Fruit fly (Drosophila melanogaster) whole organism, prepupa: ENCODE results near the gene CG31606.

Experiments used
- CG10631 ChIP-seq: fragments of 200-800 bp; sonication (Bioruptor generic); optimal IDR thresholded peaks from 2 replicates; lab custom pipeline; 2016; ENCODE audit warnings: missing biosample characterization, missing genetic modification characterization
- CG11762 ChIP-seq: fragments of 200-800 bp; sonication (Bioruptor generic); optimal IDR thresholded peaks from 3 replicates; lab custom pipeline; 2016; ENCODE audit warnings: missing biosample characterization, missing genetic modification characterization; ENCODE audit not compliant: insufficient read depth
- CG15336 ChIP-seq: fragments of 200-800 bp; sonication (Bioruptor generic); IDR thresholded peaks from 2 replicates; pipeline ENCODE4 v1.3.6; 2022; ENCODE audit warnings: missing biosample characterization, missing genetic modification characterization
- CG1621 ChIP-seq: fragments of 200-800 bp; sonication (Bioruptor generic); optimal IDR thresholded peaks from 3 replicates; lab custom pipeline; 2018; ENCODE audit warnings: missing biosample characterization, mild to moderate bottlenecking, missing genetic modification characterization
- CG16779 ChIP-seq: fragments of 200-800 bp; sonication (Bioruptor generic); optimal IDR thresholded peaks from 3 replicates; lab custom pipeline; 2017; ENCODE audit warnings: missing biosample characterization, mild to moderate bottlenecking, missing genetic modification characterization
- CG3032 ChIP-seq: fragments of 200-800 bp; optimal IDR thresholded peaks from 2 replicates; lab custom pipeline; 2019; ENCODE audit warnings: missing biosample characterization, mild to moderate bottlenecking, missing genetic modification characterization, moderate library complexity
- CG31627 ChIP-seq: fragments of 200-800 bp; sonication (Bioruptor generic); optimal IDR thresholded peaks from 3 replicates; lab custom pipeline; 2016; ENCODE audit warnings: missing biosample characterization, missing genetic modification characterization
- CG32006 ChIP-seq: fragments of 200-800 bp; sonication (Bioruptor generic); optimal IDR thresholded peaks from 3 replicates; lab custom pipeline; 2017; ENCODE audit warnings: missing biosample characterization, mild to moderate bottlenecking, missing genetic modification characterization
- CG3919 ChIP-seq: fragments of 200-800 bp; sonication (Bioruptor generic); optimal IDR thresholded peaks from 3 replicates; lab custom pipeline; 2016; ENCODE audit warnings: missing biosample characterization, missing genetic modification characterization
- CG6163 ChIP-seq: fragments of 200-800 bp; sonication (Bioruptor generic); IDR thresholded peaks from 3 replicates; pipeline ENCODE4 v1.3.6; 2022; ENCODE audit warnings: missing biosample characterization, missing genetic modification characterization
- CG6276 ChIP-seq: fragments of 200-800 bp; sonication (Bioruptor generic); optimal IDR thresholded peaks from 2 replicates; lab custom pipeline; 2017; ENCODE audit warnings: missing biosample characterization, mild to moderate bottlenecking, missing genetic modification characterization
- CG6792 ChIP-seq: fragments of 200-800 bp; sonication (Bioruptor generic); optimal IDR thresholded peaks from 3 replicates; lab custom pipeline; 2016; ENCODE audit warnings: missing biosample characterization, missing genetic modification characterization
- CG6808 ChIP-seq: fragments of 200-800 bp; sonication (Bioruptor generic); optimal IDR thresholded peaks from 3 replicates; lab custom pipeline; 2017; ENCODE audit warnings: missing biosample characterization, missing genetic modification characterization, mild to moderate bottlenecking, moderate library complexity, missing genetic modification reagents
- CG6854 ChIP-seq: fragments of 200-800 bp; sonication (Bioruptor generic); optimal IDR thresholded peaks from 2 replicates; lab custom pipeline; 2017; ENCODE audit warnings: missing biosample characterization, mild to moderate bottlenecking, missing genetic modification characterization
- CG8119 ChIP-seq: fragments of 200-800 bp; sonication (Bioruptor generic); IDR thresholded peaks from 3 replicates; pipeline ENCODE4 v1.3.6; 2022; ENCODE audit warnings: missing biosample characterization, missing genetic modification characterization
- CG8319 ChIP-seq: fragments of 200-800 bp; sonication (Bioruptor generic); optimal IDR thresholded peaks from 3 replicates; lab custom pipeline; 2016; ENCODE audit warnings: missing biosample characterization, missing genetic modification characterization
- Eip75B ChIP-seq: fragments of 200-800 bp; sonication (Bioruptor generic); optimal IDR thresholded peaks from 3 replicates; lab custom pipeline; 2016; ENCODE audit warnings: missing biosample characterization, missing genetic modification characterization
- Eip78C ChIP-seq: fragments of 200-800 bp; sonication (Bioruptor generic); peaks from one replicate; lab custom pipeline; 2016; ENCODE audit warnings: missing biosample characterization, missing genetic modification characterization
- Eip93F ChIP-seq: fragments of 200-800 bp; sonication (Bioruptor generic); optimal IDR thresholded peaks from 2 replicates; lab custom pipeline; 2016; ENCODE audit warnings: missing biosample characterization, mild to moderate bottlenecking, missing genetic modification characterization
- Ets21C ChIP-seq: fragments of 200-800 bp; sonication (Bioruptor generic); optimal IDR thresholded peaks from 3 replicates; lab custom pipeline; 2016; ENCODE audit warnings: missing biosample characterization, missing genetic modification characterization
- Ets96B ChIP-seq: fragments of 200-800 bp; optimal IDR thresholded peaks from 2 replicates; lab custom pipeline; 2019; ENCODE audit warnings: missing biosample characterization, mild to moderate bottlenecking, missing genetic modification characterization, moderate library complexity
- Gug ChIP-seq: fragments of 200-800 bp; sonication (Bioruptor generic); IDR thresholded peaks from 2 replicates; pipeline ENCODE4 v1.3.6; 2022; ENCODE audit warnings: missing biosample characterization, missing genetic modification characterization
- Hr4 ChIP-seq: fragments of 200-800 bp; sonication (Bioruptor generic); optimal IDR thresholded peaks from 3 replicates; lab custom pipeline; 2016; ENCODE audit warnings: missing biosample characterization, missing genetic modification characterization
- Lpt ChIP-seq: fragments of 200-800 bp; sonication (Bioruptor generic); optimal IDR thresholded peaks from 3 replicates; lab custom pipeline; 2016; ENCODE audit warnings: missing biosample characterization, missing genetic modification characterization
- Met ChIP-seq: fragments of 200-800 bp; sonication (Bioruptor generic); optimal IDR thresholded peaks from 3 replicates; lab custom pipeline; 2016; ENCODE audit warnings: missing biosample characterization, missing genetic modification characterization
- Sox14 ChIP-seq: fragments of 200-800 bp; sonication (Bioruptor generic); optimal IDR thresholded peaks from 3 replicates; lab custom pipeline; 2016; ENCODE audit warnings: missing biosample characterization, missing genetic modification characterization
- achi ChIP-seq: fragments of 200-800 bp; sonication (Bioruptor generic); optimal IDR thresholded peaks from 3 replicates; lab custom pipeline; 2016; ENCODE audit warnings: missing biosample characterization, missing genetic modification characterization
- cyc ChIP-seq: fragments of 200-800 bp; sonication (Bioruptor generic); optimal IDR thresholded peaks from 3 replicates; lab custom pipeline; 2016; ENCODE audit warnings: missing biosample characterization, missing genetic modification characterization
- dac ChIP-seq: fragments of 200-800 bp; sonication (Bioruptor generic); optimal IDR thresholded peaks from 2 replicates; lab custom pipeline; 2017; ENCODE audit warnings: missing biosample characterization, mild to moderate bottlenecking, missing genetic modification characterization
- dsx ChIP-seq: fragments of 200-800 bp; optimal IDR thresholded peaks from 3 replicates; lab custom pipeline; 2019; ENCODE audit warnings: missing biosample characterization, mild to moderate bottlenecking, missing genetic modification characterization, moderate library complexity; ENCODE audit not compliant: poor library complexity, severe bottlenecking
- eg ChIP-seq: fragments of 200-800 bp; sonication (Bioruptor generic); IDR thresholded peaks from 3 replicates; pipeline ENCODE4 v1.3.6; 2022; ENCODE audit warnings: missing biosample characterization, missing genetic modification characterization
- esn ChIP-seq: fragments of 200-800 bp; sonication (Bioruptor generic); optimal IDR thresholded peaks from 2 replicates; lab custom pipeline; 2016; ENCODE audit warnings: missing biosample characterization, mild to moderate bottlenecking, missing genetic modification characterization, moderate library complexity
- fkh ChIP-seq: fragments of 200-800 bp; sonication (Bioruptor generic); optimal IDR thresholded peaks from 3 replicates; lab custom pipeline; 2017; ENCODE audit warnings: missing biosample characterization, mild to moderate bottlenecking, missing genetic modification characterization, moderate library complexity
- lz ChIP-seq: fragments of 200-800 bp; sonication (Bioruptor generic); optimal IDR thresholded peaks from 3 replicates; lab custom pipeline; 2016; ENCODE audit warnings: missing biosample characterization, missing genetic modification characterization
- ss ChIP-seq, 2 experiments: fragments of 200-800 bp; sonication (Bioruptor generic); optimal IDR thresholded peaks; 2 replicates in 1 of 2; 3 replicates in 1 of 2; lab custom pipeline; 2017 to 2018; ENCODE audit warnings: mild to moderate bottlenecking in 2 of 2, missing biosample characterization in 2 of 2, missing genetic modification characterization in 2 of 2, moderate library complexity in 1 of 2
- svp ChIP-seq: fragments of 200-800 bp; sonication (Bioruptor generic); peaks from one replicate; lab custom pipeline; 2016; ENCODE audit warnings: missing biosample characterization, missing genetic modification characterization
- topi ChIP-seq: fragments of 200-800 bp; sonication (Bioruptor generic); optimal IDR thresholded peaks from 3 replicates; lab custom pipeline; 2016; ENCODE audit warnings: missing biosample characterization, missing genetic modification characterization
- vri ChIP-seq: fragments of 200-800 bp; sonication (Bioruptor generic); optimal IDR thresholded peaks from 3 replicates; lab custom pipeline; 2016; ENCODE audit warnings: missing biosample characterization, mild to moderate bottlenecking, missing genetic modification characterization

The CG31606 gene

dm6 chr2L:8146994-8147661 lies at the start of gene CG31606:
Gene CG31606, plus strand, starts transcription at chr2L:8147611.
- peak; percentile 6 for TF ChIP-seq Sox14 (GFP tag; lab: Kevin White, UChicago)
- TF ChIP-seq CG6276, result peak; percentile 46
- peak; percentile 32 for TF ChIP-seq Hr4
- TF ChIP-seq Eip78C (GFP tag; lab: Kevin White, UChicago), result peak; percentile 47
- TF ChIP-seq CG1621 (tag; lab: Kevin White, UChicago), result no peak
- TF ChIP-seq CG8319, result no peak
- peak; percentile 56 for TF ChIP-seq CG32006 (GFP tag; lab: Kevin White, UChicago)

DNA sequence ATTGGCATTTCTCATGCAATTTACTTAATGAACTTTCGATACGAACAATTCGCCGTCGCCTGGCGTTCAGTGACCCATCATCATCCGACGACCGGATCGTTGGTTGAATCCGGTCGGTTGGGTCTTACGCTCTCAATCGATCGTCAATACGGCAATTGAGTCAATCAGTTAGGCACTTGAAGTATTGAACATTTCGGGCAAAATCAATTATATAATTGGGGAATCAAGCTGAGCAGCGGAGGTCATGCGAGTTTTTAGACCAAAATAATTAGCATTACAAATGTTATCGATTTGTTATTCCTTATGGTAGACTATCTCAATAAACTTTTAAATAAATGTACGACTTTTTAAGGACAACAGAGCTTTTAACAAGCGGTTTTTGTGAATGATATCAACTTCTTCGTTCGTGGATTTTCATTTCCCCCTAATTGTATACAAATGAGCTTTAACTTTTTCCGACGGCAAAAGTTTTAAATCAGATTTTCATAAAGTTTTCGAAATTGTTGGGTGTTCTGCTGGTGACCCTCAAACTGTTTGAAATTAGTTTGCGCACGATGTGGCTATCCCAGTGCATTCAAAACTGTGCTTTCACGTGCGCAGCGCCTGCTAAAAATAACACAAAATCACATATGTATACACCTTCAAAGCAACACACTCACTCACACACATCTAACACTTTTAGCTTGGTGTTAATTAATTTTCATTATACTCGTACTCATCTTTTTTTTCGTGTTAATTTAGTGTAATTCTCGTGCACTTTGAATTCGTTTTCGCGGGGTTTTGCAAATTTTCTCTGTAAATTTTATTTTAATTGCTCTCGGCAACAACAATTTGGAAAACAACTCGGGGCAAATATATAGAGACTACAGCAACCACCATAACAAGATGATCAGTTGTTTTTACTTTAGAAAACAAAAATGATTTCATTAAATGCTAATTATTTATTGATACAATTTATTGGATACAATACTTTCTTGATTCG lies 49.2 kb upstream of the CG31606 start:
- TF ChIP-seq CG15336 (GFP tag; lab: Robert Waterston, UW), result 0 out of 2 replicates have a peak, but pooled peaks have one; percentile 28
- peak; percentile 61 for TF ChIP-seq Hr4
- TF ChIP-seq svp (GFP tag; lab: Kevin White, UChicago), result peak; percentile 67
- TF ChIP-seq CG6163 (GFP tag; lab: Robert Waterston, UW), result no peak
- TF ChIP-seq dsx (GFP tag; lab: Kevin White, UChicago), result no peak
- TF ChIP-seq vri, result peak; percentile 38
- TF ChIP-seq, all 60 proteins: peak for 4

- TF ChIP-seq ss (GFP tag; optimal IDR thresholded peaks at IDR 0.05; lab: Kevin White, UChicago) (no peak), Gug (no peak), Eip93F (GFP tag; lab: Kevin White, UChicago) (no peak), topi (GFP tag; lab: Kevin White, UChicago) (no peak), CG31627 (GFP tag; lab: Kevin White, UChicago) (no peak), vri (no peak), CG32006 (GFP tag; lab: Kevin White, UChicago) (no peak), svp (GFP tag; lab: Kevin White, UChicago) (no peak), CG6792 (GFP tag; lab: Kevin White, UChicago) (no peak), CG16779 (tag; lab: Kevin White, UChicago) (no peak)
These were observed 48.4 kb upstream of the CG31606 start for dm6 chr2L:8099050-8099449.

DNA sequence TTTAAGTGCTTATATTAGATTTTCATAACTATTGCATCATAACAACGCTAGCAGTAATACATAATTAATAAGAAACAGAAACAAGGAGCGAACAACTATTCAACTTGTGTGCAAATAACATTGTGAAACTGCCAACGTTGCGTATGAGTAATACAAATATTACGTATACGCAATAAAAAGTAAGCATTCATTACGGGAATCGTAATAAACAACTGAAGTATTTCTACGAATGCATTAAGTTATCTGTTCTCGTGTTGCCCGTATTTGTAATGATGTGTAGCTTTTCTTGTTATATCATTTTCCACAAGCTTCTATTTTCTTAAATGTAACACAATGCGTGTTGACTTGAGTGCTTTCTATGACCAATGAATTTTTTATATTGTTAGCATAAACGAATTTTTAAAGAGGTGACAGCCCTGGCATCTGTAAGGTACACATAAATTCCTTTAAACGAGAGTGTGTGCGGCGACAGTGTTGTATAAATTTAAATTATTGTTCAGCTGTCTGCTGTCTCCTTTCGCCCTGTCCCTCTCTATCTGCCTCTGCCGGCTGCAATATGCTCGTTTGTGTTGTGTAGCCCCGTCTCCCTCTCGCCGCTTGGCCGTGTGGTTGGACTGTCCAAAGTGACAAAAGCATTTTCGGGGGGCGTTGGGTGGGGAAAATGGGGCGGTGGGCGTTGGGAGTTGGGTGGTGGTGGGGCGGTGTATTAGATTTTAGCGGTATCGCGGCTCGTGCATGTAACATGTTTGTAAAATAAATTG lies 47.6 kb upstream of the CG31606 start:
- TF ChIP-seq CG16779 (tag; lab: Kevin White, UChicago), result no peak
- TF ChIP-seq Eip78C (GFP tag; lab: Kevin White, UChicago), result peak; percentile 59
- TF ChIP-seq CG32006 (GFP tag; lab: Kevin White, UChicago), result peak; percentile 4
- no peak for TF ChIP-seq Hr4
- TF ChIP-seq CG6854 (GFP tag; lab: Kevin White, UChicago), result no peak
- TF ChIP-seq Eip93F (GFP tag; lab: Kevin White, UChicago), result no peak
- TF ChIP-seq dsx (GFP tag; lab: Kevin White, UChicago), result no peak
- TF ChIP-seq CG31627 (GFP tag; lab: Kevin White, UChicago), result peak; percentile 19
- TF ChIP-seq esn (GFP tag; lab: Kevin White, UChicago), result peak; percentile 19
- TF ChIP-seq topi (GFP tag; lab: Kevin White, UChicago), result peak; percentile 1
- TF ChIP-seq CG3032 (tag; lab: Kevin White, UChicago), result no peak
- no peak for TF ChIP-seq cyc (GFP tag; lab: Kevin White, UChicago)
- TF ChIP-seq CG10631, result no peak
- TF ChIP-seq CG6808 (GFP tag; lab: Kevin White, UChicago), result no peak
- TF ChIP-seq vri, result peak; percentile 22
- no peak for TF ChIP-seq achi (GFP tag; lab: Kevin White, UChicago)
- TF ChIP-seq CG1621 (tag; lab: Kevin White, UChicago), result no peak
- TF ChIP-seq Eip75B (GFP tag; lab: Kevin White, UChicago), result no peak
- TF ChIP-seq CG3919, result no peak
- TF ChIP-seq Met (GFP tag; lab: Kevin White, UChicago), result no peak
- TF ChIP-seq Ets96B, result no peak
- TF ChIP-seq svp (GFP tag; lab: Kevin White, UChicago), result no peak
- no peak for TF ChIP-seq lz (GFP tag; lab: Kevin White, UChicago)
- TF ChIP-seq Lpt, result no peak
- no peak for TF ChIP-seq dac (GFP tag; lab: Kevin White, UChicago)
- no peak; the same call in 2 of the 3 replicates for TF ChIP-seq eg (GFP tag; lab: Robert Waterston, UW)
- TF ChIP-seq CG6163 (GFP tag; lab: Robert Waterston, UW), result no peak
- no peak for TF ChIP-seq CG8119 (GFP tag; lab: Robert Waterston, UW)
- no peak for TF ChIP-seq CG8319
- no peak for TF ChIP-seq Ets21C (GFP tag; lab: Kevin White, UChicago)
- TF ChIP-seq CG11762, result no peak
- no peak for TF ChIP-seq fkh (GFP tag; lab: Kevin White, UChicago)
